Worm (Caenorhabditis elegans) whole organism, L4 larva: Measurements from ENCODE around the gene mrps-31.

Experiments used
- aly-2 ChIP-seq: sonication (generic microtip); optimal IDR thresholded peaks from 2 replicates; lab custom pipeline; 2018; ENCODE audit warnings: missing biosample characterization, missing genetic modification characterization
- mxl-2 ChIP-seq: fragments of 200-800 bp; sonication (Bioruptor generic); conservative IDR thresholded peaks from 2 replicates; pipeline ENCODE4 v1.3.6; 2022; ENCODE audit warnings: missing genetic modification reagents, missing genetic modification characterization, missing compliant biosample characterization
- vab-7 ChIP-seq: fragments of 200-800 bp; sonication (Bioruptor generic); IDR thresholded peaks from 2 replicates; pipeline ENCODE4 v1.3.6; 2022; ENCODE audit warnings: missing genetic modification reagents, missing genetic modification characterization, missing compliant biosample characterization
- ztf-7 ChIP-seq: fragments of 150-350 bp; optimal IDR thresholded peaks from 2 replicates; lab custom pipeline; 2014; ENCODE audit warnings: missing biosample characterization, missing genetic modification characterization

ce11 chrIII:3637251-3637989 lies 7.2 kb upstream of the mrps-31 start:
- TF ChIP-seq vab-7 (GFP tag; lab: Robert Waterston, UW): no peak
- no peak for TF ChIP-seq mxl-2 (GFP tag; lab: Robert Waterston, UW)
- no peak for TF ChIP-seq ztf-7 (tag; lab: Kevin White, UChicago)
- TF ChIP-seq aly-2 (tag; lab: Kevin White, UChicago): no peak
